Worm (Caenorhabditis elegans): ENCODE results near the gene Y54G9A.7.

Gene Y54G9A.7

DNA sequence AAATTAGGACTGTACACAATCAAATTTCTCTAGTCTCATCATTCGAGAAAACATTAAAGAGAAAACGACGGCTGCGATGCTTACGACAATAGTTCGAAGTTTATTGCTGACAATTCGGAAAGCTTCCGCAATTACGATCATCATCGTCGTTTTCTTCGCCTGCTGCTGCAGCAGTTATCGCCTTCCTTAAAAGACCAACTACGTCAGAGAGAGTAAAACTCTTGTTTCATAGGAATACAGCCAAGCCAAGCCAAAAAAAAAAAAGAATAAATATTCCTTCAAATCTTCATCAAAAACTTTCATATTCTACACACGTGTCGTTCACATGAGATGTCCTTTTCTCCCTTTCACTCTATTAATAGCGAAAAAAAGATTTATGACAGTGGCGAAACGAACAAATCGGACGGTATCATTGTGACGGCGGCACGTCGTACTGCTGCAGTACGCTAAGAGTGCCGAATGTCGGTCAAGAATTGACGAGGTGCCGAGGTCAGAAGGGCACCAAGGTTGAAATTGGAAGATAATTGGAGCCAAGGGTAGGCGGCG is 45.8 kb downstream of the Y54G9A.7 start:
- TF ChIP-seq Y79H2A.3 (GFP tag; conservative IDR thresholded peaks at IDR 0.05) (no peak), F22D6.2 (tag; optimal IDR thresholded peaks at IDR 0.05) (no peak), ztf-26 (tag; optimal IDR thresholded peaks at IDR 0.05) (peak; percentile 24), tbx-9 (tag; optimal IDR thresholded peaks at IDR 0.05; ENCODE audit: borderline replicate concordance) (no peak), lin-40 (tag; optimal IDR thresholded peaks at IDR 0.05) (peak; percentile 33), egl-44 (GFP tag; IDR thresholded peaks at IDR 0.05) (no peak)

ce11 chrII:13678555-13679119 is 47.0 kb downstream of the Y54G9A.7 start:
- TF ChIP-seq somi-1 (GFP tag; optimal IDR thresholded peaks at IDR 0.05) (peak; percentile 40), F55B11.4 (tag; optimal IDR thresholded peaks at IDR 0.05; ENCODE audit: borderline replicate concordance, insufficient read depth) (no peak), hmg-1.2 (GFP tag; IDR thresholded peaks at IDR 0.05) (peak; percentile 22; the same call in 1 of the 2 replicates), ztf-26 (tag; optimal IDR thresholded peaks at IDR 0.05) (peak; percentile 66), F57A8.1 (GFP tag; optimal IDR thresholded peaks at IDR 0.05) (no peak), gei-17 (GFP tag; optimal IDR thresholded peaks at IDR 0.05) (no peak), madf-8 (GFP tag; conservative IDR thresholded peaks at IDR 0.05) (no peak), B0019.2 (GFP tag; conservative IDR thresholded peaks at IDR 0.05) (no peak), lsl-1 (GFP tag; optimal IDR thresholded peaks at IDR 0.05) (no peak), nhr-90 (tag; optimal IDR thresholded peaks at IDR 0.05) (no peak), lag-1 (GFP tag; IDR thresholded peaks at IDR 0.05) (no peak), C06A6.2 (GFP tag; conservative IDR thresholded peaks at IDR 0.05) (0 out of 2 replicates have a peak, but pooled peaks have one; percentile 12), lin-26 (GFP tag; IDR thresholded peaks at IDR 0.05) (0 out of 2 replicates have a peak, but pooled peaks have one; percentile 29), aptf-3 (GFP tag; IDR thresholded peaks at IDR 0.05) (no peak), dox-1 (GFP tag; IDR thresholded peaks at IDR 0.05) (no peak), madf-3 (GFP tag; IDR thresholded peaks at IDR 0.05) (no peak), dpff-1 (tag; optimal IDR thresholded peaks at IDR 0.05) (no peak), aptf-2 (GFP tag; conservative IDR thresholded peaks at IDR 0.05) (no peak), lin-40 (tag; optimal IDR thresholded peaks at IDR 0.05) (peak; percentile 29), T26A5.8 (tag; optimal IDR thresholded peaks at IDR 0.05) (no peak), F49E8.2 (tag; optimal IDR thresholded peaks at IDR 0.05; ENCODE audit: insufficient read depth) (no peak), ceh-58 (GFP tag; IDR thresholded peaks at IDR 0.05) (no peak), zfh-2 (GFP tag; conservative IDR thresholded peaks at IDR 0.05) (peak; percentile 15; the same call in 1 of the 2 replicates), repo-1 (tag; optimal IDR thresholded peaks at IDR 0.05) (no peak), F57C9.4 (tag; optimal IDR thresholded peaks at IDR 0.05) (no peak), fkh-3 (tag; optimal IDR thresholded peaks at IDR 0.05) (no peak)

DNA sequence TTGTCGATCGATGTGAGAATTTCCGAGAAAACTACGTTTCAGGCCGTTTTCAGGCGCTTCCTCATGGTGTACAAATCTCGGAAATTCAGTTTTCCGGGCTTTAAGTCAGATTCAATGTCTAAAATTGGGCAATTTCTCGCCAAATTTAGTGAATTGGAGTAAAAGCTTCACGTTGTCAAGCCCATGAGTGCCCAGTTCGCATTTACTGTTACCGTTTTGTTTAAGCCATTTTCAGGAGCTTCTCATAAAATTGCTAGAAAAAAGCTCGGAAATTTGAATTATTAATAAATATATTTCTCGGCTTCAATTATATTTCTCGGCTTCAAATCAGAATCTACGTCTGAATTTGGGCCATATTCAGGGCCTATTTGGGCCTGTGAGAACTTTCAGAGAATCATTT is 47.7 kb downstream of the Y54G9A.7 start:
- no peak for TF ChIP-seq dox-1 (GFP tag; IDR thresholded peaks at IDR 0.05)

- TF ChIP-seq F10E7.11 (tag; optimal IDR thresholded peaks at IDR 0.05), result no peak
These were observed 50.4 kb downstream of the Y54G9A.7 start for ce11 chrII:13675212-13675611.

Measured in whole organism, young adult.